Worm (Caenorhabditis elegans): ENCODE results near the gene npp-21.

The npp-21 gene

ce11 chrII:7631677-7632210 lies 32.3 kb downstream of the npp-21 start:
- no peak for TF ChIP-seq unc-62 (GFP tag; optimal IDR thresholded peaks at IDR 0.05)

- no peak for TF ChIP-seq unc-62 (GFP tag; optimal IDR thresholded peaks at IDR 0.05)
Observed at ce11 chrII:7635296-7635695, 35.8 kb downstream of the npp-21 start.

- no peak for TF ChIP-seq unc-62 (GFP tag; optimal IDR thresholded peaks at IDR 0.05)
Observed at ce11 chrII:7636941-7637340, 37.5 kb downstream of the npp-21 start.

- no peak for TF ChIP-seq unc-62 (GFP tag; optimal IDR thresholded peaks at IDR 0.05)
Observed at ce11 chrII:7639036-7639435, 39.6 kb downstream of the npp-21 start.

ce11 chrII:7640161-7640841 lies 40.8 kb downstream of the npp-21 start:
- no peak for TF ChIP-seq unc-62 (GFP tag; optimal IDR thresholded peaks at IDR 0.05)

ce11 chrII:7642016-7642653 lies 42.7 kb downstream of the npp-21 start:
- TF ChIP-seq unc-62 (GFP tag; optimal IDR thresholded peaks at IDR 0.05) = no peak

ce11 chrII:7643214-7643613 lies 43.8 kb downstream of the npp-21 start:
- TF ChIP-seq unc-62 (GFP tag; optimal IDR thresholded peaks at IDR 0.05) = no peak

ce11 chrII:7651171-7651570 lies 51.7 kb downstream of the npp-21 start, which contains the start of gene pde-4:
TSS of gene pde-4 (minus strand) at chrII:7651246.
- no peak for TF ChIP-seq unc-62 (GFP tag; optimal IDR thresholded peaks at IDR 0.05)
